Fruit fly (Drosophila melanogaster) whole organism, embryonic: ENCODE measurements around the gene CG14205.

ENCODE experiments used
- Bteb2 ChIP-seq: fragments of 200-800 bp; sonication (Bioruptor generic); optimal IDR thresholded peaks from 2 replicates; lab custom pipeline; 2016; ENCODE audit warnings: missing biosample characterization, missing genetic modification characterization
- CG10209 ChIP-seq: fragments of 200-800 bp; sonication (Bioruptor generic); optimal IDR thresholded peaks from 3 replicates; lab custom pipeline; 2017; ENCODE audit warnings: missing biosample characterization, mild to moderate bottlenecking, missing genetic modification characterization, missing genetic modification reagents
- CG10565 ChIP-seq: fragments of 200-800 bp; sonication (Bioruptor generic); optimal IDR thresholded peaks from 3 replicates; lab custom pipeline; 2016; ENCODE audit warnings: missing biosample characterization, mild to moderate bottlenecking, missing genetic modification characterization
- CG11695 ChIP-seq: fragments of 200-800 bp; sonication (Bioruptor generic); IDR thresholded peaks from 3 replicates; pipeline ENCODE4 v1.3.6; 2022; ENCODE audit warnings: missing biosample characterization, missing genetic modification characterization
- CG12299 ChIP-seq: fragments of 200-800 bp; sonication (Bioruptor generic); optimal IDR thresholded peaks from 2 replicates; lab custom pipeline; 2018; ENCODE audit warnings: missing biosample characterization, mild to moderate bottlenecking, missing genetic modification characterization
- CG12659 ChIP-seq: fragments of 200-800 bp; sonication (Bioruptor generic); optimal IDR thresholded peaks from 3 replicates; lab custom pipeline; 2017; ENCODE audit warnings: mild to moderate bottlenecking, missing biosample characterization, missing genetic modification reagents, missing genetic modification characterization
- CG13775 ChIP-seq: fragments of 200-800 bp; sonication (Bioruptor generic); optimal IDR thresholded peaks from 3 replicates; lab custom pipeline; 2017; ENCODE audit warnings: missing biosample characterization, mild to moderate bottlenecking, missing genetic modification characterization
- CG14050 ChIP-seq: fragments of 200-800 bp; sonication (Bioruptor generic); IDR thresholded peaks from 3 replicates; pipeline ENCODE4 v1.3.6; 2022; ENCODE audit warnings: missing biosample characterization, missing genetic modification characterization
- CG14860 ChIP-seq: fragments of 200-800 bp; sonication (Bioruptor generic); IDR thresholded peaks from 3 replicates; pipeline ENCODE4 v1.3.6; 2022; ENCODE audit warnings: missing biosample characterization, missing genetic modification characterization; ENCODE audit not compliant: partially characterized antibody
- CG14965 ChIP-seq: fragments of 200-800 bp; sonication (Bioruptor generic); optimal IDR thresholded peaks from 2 replicates; lab custom pipeline; 2016; ENCODE audit warnings: missing biosample characterization, missing genetic modification characterization, borderline replicate concordance
- CG16779 ChIP-seq: fragments of 200-800 bp; sonication (Bioruptor generic); IDR thresholded peaks from 2 replicates; pipeline ENCODE4 v1.3.6; 2022; ENCODE audit warnings: missing biosample characterization, missing genetic modification characterization
- CG17912 ChIP-seq: fragments of 200-800 bp; sonication (Bioruptor generic); optimal IDR thresholded peaks from 2 replicates; lab custom pipeline; 2018; ENCODE audit warnings: missing biosample characterization, mild to moderate bottlenecking, missing genetic modification characterization
- CG18011 ChIP-seq: fragments of 200-800 bp; sonication (Bioruptor generic); optimal IDR thresholded peaks from 2 replicates; lab custom pipeline; 2017; ENCODE audit warnings: missing biosample characterization, missing genetic modification characterization, mild to moderate bottlenecking, moderate library complexity, missing genotype
- CG18619 ChIP-seq: fragments of 200-800 bp; sonication (Bioruptor generic); optimal IDR thresholded peaks from 3 replicates; lab custom pipeline; 2017; ENCODE audit warnings: missing biosample characterization, mild to moderate bottlenecking, missing genetic modification characterization
- CG2889 ChIP-seq: fragments of 200-800 bp; sonication (Bioruptor generic); IDR thresholded peaks from 3 replicates; pipeline ENCODE4 v1.3.6; 2022; ENCODE audit warnings: missing biosample characterization, missing genetic modification characterization
- CG3163 ChIP-seq: fragments of 200-800 bp; sonication (Bioruptor generic); optimal IDR thresholded peaks from 3 replicates; lab custom pipeline; 2016; ENCODE audit warnings: missing biosample characterization, missing genetic modification characterization
- CG33557 ChIP-seq: fragments of 200-800 bp; sonication (Bioruptor generic); optimal IDR thresholded peaks from 2 replicates; lab custom pipeline; 2019; ENCODE audit warnings: missing biosample characterization, mild to moderate bottlenecking, missing genetic modification characterization, moderate library complexity
- CG34224 ChIP-seq: fragments of 200-800 bp; sonication (Bioruptor generic); IDR thresholded peaks from 3 replicates; pipeline ENCODE4 v1.3.6; 2022; ENCODE audit warnings: missing biosample characterization, missing genetic modification characterization; ENCODE audit not compliant: partially characterized antibody
- CG42726 ChIP-seq: fragments of 200-800 bp; sonication (Bioruptor generic); IDR thresholded peaks from 2 replicates; pipeline ENCODE4 v1.3.6; 2022; ENCODE audit warnings: missing biosample characterization, missing genetic modification characterization; ENCODE audit not compliant: partially characterized antibody
- CG4360 ChIP-seq: fragments of 200-800 bp; sonication (Bioruptor generic); IDR thresholded peaks from 2 replicates; pipeline ENCODE4 v1.3.6; 2022; ENCODE audit warnings: missing biosample characterization, missing genetic modification characterization
- CG4617 ChIP-seq: fragments of 200-800 bp; sonication (Bioruptor generic); optimal IDR thresholded peaks from 3 replicates; lab custom pipeline; 2016; ENCODE audit warnings: missing biosample characterization, missing genetic modification characterization, borderline replicate concordance
- CG5245 ChIP-seq: fragments of 200-800 bp; sonication (Bioruptor generic); optimal IDR thresholded peaks from 3 replicates; lab custom pipeline; 2016; ENCODE audit warnings: missing biosample characterization, missing genetic modification characterization
- CG6654 ChIP-seq: fragments of 200-800 bp; sonication (Bioruptor generic); optimal IDR thresholded peaks from 2 replicates; lab custom pipeline; 2017; ENCODE audit warnings: missing biosample characterization, mild to moderate bottlenecking, missing genetic modification characterization
- CG6813 ChIP-seq: fragments of 200-800 bp; sonication (Bioruptor generic); optimal IDR thresholded peaks from 2 replicates; lab custom pipeline; 2017; ENCODE audit warnings: missing biosample characterization, missing genetic modification characterization, mild to moderate bottlenecking, moderate library complexity, missing genetic modification reagents
- CG7372 ChIP-seq: fragments of 200-800 bp; sonication (Bioruptor generic); IDR thresholded peaks from 2 replicates; pipeline ENCODE4 v1.3.6; 2022; ENCODE audit warnings: missing biosample characterization, missing genetic modification characterization
- CG7556 ChIP-seq: fragments of 200-800 bp; sonication (Bioruptor generic); optimal IDR thresholded peaks from 2 replicates; lab custom pipeline; 2017; ENCODE audit warnings: missing biosample characterization, mild to moderate bottlenecking, missing genetic modification characterization
- CG9817 ChIP-seq: fragments of 200-800 bp; sonication (Bioruptor generic); optimal IDR thresholded peaks from 2 replicates; lab custom pipeline; 2018; ENCODE audit warnings: missing biosample characterization, mild to moderate bottlenecking, missing genetic modification characterization, moderate library complexity
- Camta ChIP-seq: fragments of 200-800 bp; sonication (Bioruptor generic); optimal IDR thresholded peaks from 2 replicates; lab custom pipeline; 2016; ENCODE audit warnings: missing biosample characterization, missing genetic modification characterization
- GATAe ChIP-seq: fragments of 200-800 bp; sonication (Bioruptor generic); conservative IDR thresholded peaks from 2 replicates; pipeline ENCODE4 v1.3.6; 2022; ENCODE audit warnings: missing biosample characterization, missing genetic modification characterization
- Hr51 ChIP-seq, 2 experiments: fragments of 200-800 bp; sonication (Bioruptor generic); optimal IDR thresholded peaks; 2 replicates in 1 of 2; 3 replicates in 1 of 2; lab custom pipeline; 2016 to 2018; ENCODE audit warnings: missing biosample characterization in 2 of 2, missing genetic modification characterization in 2 of 2, mild to moderate bottlenecking in 1 of 2, moderate library complexity in 1 of 2
- Hsf ChIP-seq: fragments of 200-800 bp; sonication (Bioruptor generic); optimal IDR thresholded peaks from 3 replicates; lab custom pipeline; 2016; ENCODE audit warnings: missing biosample characterization, missing genetic modification characterization
- Neu2 ChIP-seq: fragments of 200-800 bp; sonication (Bioruptor generic); optimal IDR thresholded peaks from 3 replicates; lab custom pipeline; 2016; ENCODE audit warnings: missing biosample characterization, missing genetic modification characterization, borderline replicate concordance
- az2 ChIP-seq: fragments of 200-800 bp; sonication (Bioruptor generic); optimal IDR thresholded peaks from 3 replicates; lab custom pipeline; 2016; ENCODE audit warnings: missing biosample characterization, missing genetic modification characterization
- crp ChIP-seq, 2 experiments: fragments of 200-800 bp; sonication (Bioruptor generic); optimal IDR thresholded peaks; 2 replicates in 1 of 2; 3 replicates in 1 of 2; lab custom pipeline; 2017; ENCODE audit warnings: missing biosample characterization in 2 of 2, missing genetic modification characterization in 2 of 2, mild to moderate bottlenecking in 1 of 2, moderate library complexity in 1 of 2
- disco-r ChIP-seq: fragments of 200-800 bp; sonication (Bioruptor generic); optimal IDR thresholded peaks from 2 replicates; lab custom pipeline; 2016; ENCODE audit warnings: missing biosample characterization, missing genetic modification characterization
- en ChIP-seq: fragments of 200-800 bp; sonication (Bioruptor generic); optimal IDR thresholded peaks from 2 replicates; lab custom pipeline; 2016; ENCODE audit warnings: missing biosample characterization, missing genetic modification characterization
- exex ChIP-seq: fragments of 200-800 bp; sonication (Bioruptor generic); optimal IDR thresholded peaks from 4 replicates; lab custom pipeline; 2018; ENCODE audit warnings: missing biosample characterization, mild to moderate bottlenecking, missing genetic modification characterization, moderate library complexity
- ftz-f1 ChIP-seq: fragments of 200-800 bp; sonication (Bioruptor generic); optimal IDR thresholded peaks from 2 replicates; lab custom pipeline; 2016; ENCODE audit warnings: missing biosample characterization, missing genetic modification characterization
- kay ChIP-seq: fragments of 200-800 bp; sonication (Bioruptor generic); optimal IDR thresholded peaks from 2 replicates; lab custom pipeline; 2016; ENCODE audit warnings: missing biosample characterization, missing genetic modification characterization
- ken ChIP-seq: fragments of 200-800 bp; sonication (Bioruptor generic); IDR thresholded peaks from 3 replicates; pipeline ENCODE4 v1.3.6; 2022; ENCODE audit warnings: missing biosample characterization, missing genetic modification characterization
- lab ChIP-seq: fragments of 200-800 bp; sonication (Bioruptor generic); optimal IDR thresholded peaks from 3 replicates; lab custom pipeline; 2017; ENCODE audit warnings: missing biosample characterization, missing genetic modification characterization, mild to moderate bottlenecking, moderate library complexity, missing genetic modification reagents
- odd ChIP-seq: fragments of 200-800 bp; sonication (Bioruptor generic); optimal IDR thresholded peaks from 2 replicates; lab custom pipeline; 2017; ENCODE audit warnings: missing biosample characterization, mild to moderate bottlenecking, missing genetic modification characterization
- org-1 ChIP-seq: fragments of 200-800 bp; sonication (Bioruptor generic); optimal IDR thresholded peaks from 2 replicates; lab custom pipeline; 2017; ENCODE audit warnings: missing biosample characterization, missing genetic modification characterization
- otp ChIP-seq: fragments of 200-800 bp; sonication (Bioruptor generic); IDR thresholded peaks from 3 replicates; pipeline ENCODE4, ENCODE4 v1.3.6; 2022; ENCODE audit warnings: missing biosample characterization, missing genetic modification characterization
- salm ChIP-seq: fragments of 200-800 bp; sonication (Bioruptor generic); optimal IDR thresholded peaks from 2 replicates; lab custom pipeline; 2018; ENCODE audit warnings: missing biosample characterization, mild to moderate bottlenecking, missing genetic modification characterization
- schlank ChIP-seq: fragments of 200-800 bp; sonication (Bioruptor generic); optimal IDR thresholded peaks from 2 replicates; lab custom pipeline; 2018; ENCODE audit warnings: missing biosample characterization, mild to moderate bottlenecking, missing genetic modification characterization
- sens-2 ChIP-seq: fragments of 200-800 bp; sonication (Bioruptor generic); IDR thresholded peaks from 2 replicates; pipeline ENCODE4 v1.3.6; 2022; ENCODE audit warnings: missing biosample characterization, missing genetic modification characterization
- slbo ChIP-seq: fragments of 200-800 bp; sonication (Bioruptor generic); IDR thresholded peaks from 2 replicates; pipeline ENCODE4 v1.3.6; 2022; ENCODE audit warnings: missing biosample characterization, missing genetic modification characterization
- ttk ChIP-seq: fragments of 200-800 bp; sonication (Bioruptor generic); IDR thresholded peaks from 2 replicates; pipeline ENCODE4 v2.1.2; 2022; ENCODE audit warnings: missing biosample characterization, missing genetic modification characterization
- zf30C ChIP-seq: fragments of 200-800 bp; sonication (Bioruptor generic); optimal IDR thresholded peaks from 3 replicates; lab custom pipeline; 2018; ENCODE audit warnings: missing biosample characterization, mild to moderate bottlenecking, missing genetic modification characterization

Gene CG14205

dm6 chrX:19608042-19608609 is 15.7 kb downstream of the CG14205 start (continued):
- TF ChIP-seq Neu2 (GFP tag; lab: Kevin White, UChicago): no peak
- TF ChIP-seq GATAe: no peak
- no peak for TF ChIP-seq CG18011 (GFP tag; lab: Kevin White, UChicago)
- TF ChIP-seq CG10209 (GFP tag; lab: Kevin White, UChicago): no peak
- TF ChIP-seq Camta (GFP tag; lab: Kevin White, UChicago): no peak
- peak; percentile 83 for TF ChIP-seq ftz-f1
- TF ChIP-seq Bteb2: no peak
- no peak for TF ChIP-seq Hr51 (GFP tag; optimal IDR thresholded peaks at IDR 0.05; lab: Kevin White, UChicago)
- no peak for TF ChIP-seq salm
- peak; percentile 35; the same call in 2 of the 3 replicates for TF ChIP-seq CG34224
- no peak for TF ChIP-seq CG9817 (tag; lab: Kevin White, UChicago)
- TF ChIP-seq CG14860: peak; percentile 56; the same call in 1 of the 3 replicates
- TF ChIP-seq sens-2: no peak
- no peak for TF ChIP-seq CG16779 (GFP tag; lab: Robert Waterston, UW)
- peak; percentile 62 for TF ChIP-seq exex
- TF ChIP-seq CG14050 (GFP tag; lab: Robert Waterston, UW): no peak
- TF ChIP-seq CG42726 (GFP tag; lab: Robert Waterston, UW): no peak
- no peak for TF ChIP-seq en
- no peak for TF ChIP-seq CG3163
- TF ChIP-seq CG13775 (GFP tag; lab: Kevin White, UChicago): no peak
- TF ChIP-seq CG7372: no peak
- no peak for TF ChIP-seq slbo
- no peak for TF ChIP-seq org-1 (GFP tag; lab: Kevin White, UChicago)
- TF ChIP-seq lab (GFP tag; lab: Kevin White, UChicago): no peak
- TF ChIP-seq CG6654 (GFP tag; lab: Kevin White, UChicago): no peak
- TF ChIP-seq disco-r (GFP tag; lab: Kevin White, UChicago): no peak
- no peak for TF ChIP-seq CG7556 (GFP tag; lab: Kevin White, UChicago)
- no peak for TF ChIP-seq CG17912 (GFP tag; lab: Kevin White, UChicago)
- TF ChIP-seq CG4617 (GFP tag; lab: Kevin White, UChicago): no peak
- no peak for TF ChIP-seq crp (GFP tag; optimal IDR thresholded peaks at IDR 0.05; lab: Kevin White, UChicago)
- TF ChIP-seq CG4360: no peak
- no peak for TF ChIP-seq CG14965 (GFP tag; lab: Kevin White, UChicago)
- TF ChIP-seq kay (GFP tag; lab: Kevin White, UChicago): no peak
- TF ChIP-seq schlank: no peak
- TF ChIP-seq CG11695 (GFP tag; lab: Robert Waterston, UW): no peak
- peak; percentile 31 for TF ChIP-seq zf30C (GFP tag; lab: Kevin White, UChicago)
- TF ChIP-seq CG6813 (GFP tag; lab: Kevin White, UChicago): peak; percentile 50
- TF ChIP-seq ttk: no peak
- no peak for TF ChIP-seq CG5245 (GFP tag; lab: Kevin White, UChicago)
- TF ChIP-seq az2 (GFP tag; lab: Kevin White, UChicago): no peak
- TF ChIP-seq odd (GFP tag; lab: Kevin White, UChicago): no peak
- TF ChIP-seq CG18619 (GFP tag; lab: Kevin White, UChicago): no peak
- no peak for TF ChIP-seq CG33557 (GFP tag; lab: Kevin White, UChicago)
- no peak for TF ChIP-seq otp
- no peak for TF ChIP-seq ken (GFP tag; lab: Robert Waterston, UW)
- no peak for TF ChIP-seq CG12659
- no peak for TF ChIP-seq CG12299 (tag; lab: Kevin White, UChicago)
- no peak for TF ChIP-seq Hsf (GFP tag; lab: Kevin White, UChicago)
- TF ChIP-seq CG2889 (GFP tag; lab: Robert Waterston, UW): no peak
- TF ChIP-seq CG10565: no peak
